Worm (Caenorhabditis elegans): ENCODE data around the gene Y59A8A.8.

DNA sequence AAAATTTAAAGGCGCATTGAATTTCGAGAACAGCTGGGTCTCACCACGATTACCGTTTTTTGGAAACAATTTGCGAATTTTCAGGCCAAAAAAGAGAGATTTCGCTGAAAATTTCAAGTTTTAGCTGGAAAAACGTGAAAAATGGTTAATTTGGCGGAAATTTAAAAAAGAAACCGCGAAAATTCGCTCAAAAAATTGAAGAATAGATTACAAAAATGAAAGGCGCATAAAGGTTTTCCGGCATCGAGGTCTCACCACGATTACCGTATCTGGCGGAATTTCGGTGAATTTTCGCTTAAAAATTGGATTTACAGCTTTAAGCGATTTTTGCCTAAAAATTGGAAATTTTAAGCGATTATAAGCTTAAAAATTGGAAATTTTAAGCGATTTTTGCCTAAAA, 5.9 kb upstream of the Y59A8A.8 start:
- TF ChIP-seq set-16 (GFP tag; IDR thresholded peaks at IDR 0.05) (no peak), fos-1 (tag; optimal IDR thresholded peaks at IDR 0.05) (no peak), ceh-82 (tag; optimal IDR thresholded peaks at IDR 0.05) (no peak), nhr-77 (tag; optimal IDR thresholded peaks at IDR 0.05) (no peak), aly-2 (tag; optimal IDR thresholded peaks at IDR 0.05) (no peak), nhr-28 (tag; optimal IDR thresholded peaks at IDR 0.05) (no peak), nhr-76 (tag; optimal IDR thresholded peaks at IDR 0.05) (no peak), nhr-11 (tag; optimal IDR thresholded peaks at IDR 0.05) (no peak), aha-1 (tag) (no peak), F10B5.3 (tag; optimal IDR thresholded peaks at IDR 0.05) (no peak)
